Fruit fly (Drosophila melanogaster) whole organism, prepupa: ENCODE results near the gene bor.

Experiments
- Blimp-1 ChIP-seq: fragments of 200-800 bp; sonication (Bioruptor generic); optimal IDR thresholded peaks from 3 replicates; lab custom pipeline; 2017; ENCODE audit warnings: missing biosample characterization, missing genetic modification characterization, mild to moderate bottlenecking, moderate library complexity, missing genetic modification reagents
- CG10631 ChIP-seq: fragments of 200-800 bp; sonication (Bioruptor generic); optimal IDR thresholded peaks from 2 replicates; lab custom pipeline; 2016; ENCODE audit warnings: missing biosample characterization, missing genetic modification characterization
- CG10669 ChIP-seq: fragments of 200-800 bp; sonication (Bioruptor generic); optimal IDR thresholded peaks from 3 replicates; lab custom pipeline; 2018; ENCODE audit warnings: missing biosample characterization, mild to moderate bottlenecking, missing genetic modification characterization, moderate library complexity
- CG11762 ChIP-seq: fragments of 200-800 bp; sonication (Bioruptor generic); optimal IDR thresholded peaks from 3 replicates; lab custom pipeline; 2016; ENCODE audit warnings: missing biosample characterization, missing genetic modification characterization; ENCODE audit not compliant: insufficient read depth
- CG11902 ChIP-seq: fragments of 200-800 bp; sonication (Bioruptor generic); optimal IDR thresholded peaks from 3 replicates; lab custom pipeline; 2016; ENCODE audit warnings: missing biosample characterization, missing genetic modification characterization
- CG1621 ChIP-seq: fragments of 200-800 bp; sonication (Bioruptor generic); optimal IDR thresholded peaks from 3 replicates; lab custom pipeline; 2018; ENCODE audit warnings: missing biosample characterization, mild to moderate bottlenecking, missing genetic modification characterization
- CG16779 ChIP-seq: fragments of 200-800 bp; sonication (Bioruptor generic); optimal IDR thresholded peaks from 3 replicates; lab custom pipeline; 2017; ENCODE audit warnings: missing biosample characterization, mild to moderate bottlenecking, missing genetic modification characterization
- CG3032 ChIP-seq: fragments of 200-800 bp; optimal IDR thresholded peaks from 2 replicates; lab custom pipeline; 2019; ENCODE audit warnings: missing biosample characterization, mild to moderate bottlenecking, missing genetic modification characterization, moderate library complexity
- CG32006 ChIP-seq: fragments of 200-800 bp; sonication (Bioruptor generic); optimal IDR thresholded peaks from 3 replicates; lab custom pipeline; 2017; ENCODE audit warnings: missing biosample characterization, mild to moderate bottlenecking, missing genetic modification characterization
- CG34406 ChIP-seq: fragments of 200-800 bp; sonication (Bioruptor generic); optimal IDR thresholded peaks from 3 replicates; lab custom pipeline; 2016; ENCODE audit warnings: missing biosample characterization, missing genetic modification characterization
- CG4318 ChIP-seq: fragments of 200-800 bp; sonication (Bioruptor generic); optimal IDR thresholded peaks from 3 replicates; lab custom pipeline; 2017; ENCODE audit warnings: missing biosample characterization, mild to moderate bottlenecking, missing genetic modification characterization
- CG6163 ChIP-seq: fragments of 200-800 bp; sonication (Bioruptor generic); IDR thresholded peaks from 3 replicates; pipeline ENCODE4 v1.3.6; 2022; ENCODE audit warnings: missing biosample characterization, missing genetic modification characterization
- CG6276 ChIP-seq: fragments of 200-800 bp; sonication (Bioruptor generic); optimal IDR thresholded peaks from 2 replicates; lab custom pipeline; 2017; ENCODE audit warnings: missing biosample characterization, mild to moderate bottlenecking, missing genetic modification characterization
- CG6792 ChIP-seq: fragments of 200-800 bp; sonication (Bioruptor generic); optimal IDR thresholded peaks from 3 replicates; lab custom pipeline; 2016; ENCODE audit warnings: missing biosample characterization, missing genetic modification characterization
- CG6808 ChIP-seq: fragments of 200-800 bp; sonication (Bioruptor generic); optimal IDR thresholded peaks from 3 replicates; lab custom pipeline; 2017; ENCODE audit warnings: missing biosample characterization, missing genetic modification characterization, mild to moderate bottlenecking, moderate library complexity, missing genetic modification reagents
- CG6854 ChIP-seq: fragments of 200-800 bp; sonication (Bioruptor generic); optimal IDR thresholded peaks from 2 replicates; lab custom pipeline; 2017; ENCODE audit warnings: missing biosample characterization, mild to moderate bottlenecking, missing genetic modification characterization
- CG8119 ChIP-seq: fragments of 200-800 bp; sonication (Bioruptor generic); IDR thresholded peaks from 3 replicates; pipeline ENCODE4 v1.3.6; 2022; ENCODE audit warnings: missing biosample characterization, missing genetic modification characterization
- CG8319 ChIP-seq: fragments of 200-800 bp; sonication (Bioruptor generic); optimal IDR thresholded peaks from 3 replicates; lab custom pipeline; 2016; ENCODE audit warnings: missing biosample characterization, missing genetic modification characterization
- CG8632 ChIP-seq: fragments of 200-800 bp; sonication (Bioruptor generic); optimal IDR thresholded peaks from 3 replicates; lab custom pipeline; 2016; ENCODE audit warnings: missing biosample characterization, missing genetic modification characterization
- CG9139 ChIP-seq: fragments of 200-800 bp; sonication (Bioruptor generic); optimal IDR thresholded peaks from 3 replicates; lab custom pipeline; 2017; ENCODE audit warnings: missing biosample characterization, mild to moderate bottlenecking, missing genetic modification characterization
- Eip75B ChIP-seq: fragments of 200-800 bp; sonication (Bioruptor generic); optimal IDR thresholded peaks from 3 replicates; lab custom pipeline; 2016; ENCODE audit warnings: missing biosample characterization, missing genetic modification characterization
- Eip78C ChIP-seq: fragments of 200-800 bp; sonication (Bioruptor generic); peaks from one replicate; lab custom pipeline; 2016; ENCODE audit warnings: missing biosample characterization, missing genetic modification characterization
- Eip93F ChIP-seq: fragments of 200-800 bp; sonication (Bioruptor generic); optimal IDR thresholded peaks from 2 replicates; lab custom pipeline; 2016; ENCODE audit warnings: missing biosample characterization, mild to moderate bottlenecking, missing genetic modification characterization
- Gug ChIP-seq: fragments of 200-800 bp; sonication (Bioruptor generic); IDR thresholded peaks from 2 replicates; pipeline ENCODE4 v1.3.6; 2022; ENCODE audit warnings: missing biosample characterization, missing genetic modification characterization
- Hr38 ChIP-seq: sonication (Bioruptor generic); optimal IDR thresholded peaks from 2 replicates; lab custom pipeline; 2016; ENCODE audit warnings: missing biosample characterization, missing genetic modification characterization
- Hr39 ChIP-seq: fragments of 200-800 bp; sonication (Bioruptor generic); optimal IDR thresholded peaks from 2 replicates; lab custom pipeline; 2016; ENCODE audit warnings: missing biosample characterization, missing genetic modification characterization
- Met ChIP-seq: fragments of 200-800 bp; sonication (Bioruptor generic); optimal IDR thresholded peaks from 3 replicates; lab custom pipeline; 2016; ENCODE audit warnings: missing biosample characterization, missing genetic modification characterization
- OdsH ChIP-seq: fragments of 200-800 bp; sonication (Bioruptor generic); optimal IDR thresholded peaks from 3 replicates; lab custom pipeline; 2016; ENCODE audit warnings: missing biosample characterization, missing genetic modification characterization
- Smox ChIP-seq: fragments of 200-800 bp; sonication (Bioruptor generic); optimal IDR thresholded peaks from 3 replicates; lab custom pipeline; 2016; ENCODE audit warnings: missing biosample characterization, missing genetic modification characterization
- achi ChIP-seq: fragments of 200-800 bp; sonication (Bioruptor generic); optimal IDR thresholded peaks from 3 replicates; lab custom pipeline; 2016; ENCODE audit warnings: missing biosample characterization, missing genetic modification characterization
- acj6 ChIP-seq: fragments of 200-800 bp; sonication (Bioruptor generic); optimal IDR thresholded peaks from 3 replicates; lab custom pipeline; 2016; ENCODE audit warnings: missing biosample characterization, missing genetic modification characterization
- dsx ChIP-seq: fragments of 200-800 bp; optimal IDR thresholded peaks from 3 replicates; lab custom pipeline; 2019; ENCODE audit warnings: missing biosample characterization, mild to moderate bottlenecking, missing genetic modification characterization, moderate library complexity; ENCODE audit not compliant: poor library complexity, severe bottlenecking
- esn ChIP-seq: fragments of 200-800 bp; sonication (Bioruptor generic); optimal IDR thresholded peaks from 2 replicates; lab custom pipeline; 2016; ENCODE audit warnings: missing biosample characterization, mild to moderate bottlenecking, missing genetic modification characterization, moderate library complexity
- fd85E ChIP-seq: fragments of 200-800 bp; sonication (Bioruptor generic); optimal IDR thresholded peaks from 3 replicates; lab custom pipeline; 2016; ENCODE audit warnings: missing biosample characterization, missing genetic modification characterization
- fkh ChIP-seq: fragments of 200-800 bp; sonication (Bioruptor generic); optimal IDR thresholded peaks from 3 replicates; lab custom pipeline; 2017; ENCODE audit warnings: missing biosample characterization, mild to moderate bottlenecking, missing genetic modification characterization, moderate library complexity
- lz ChIP-seq: fragments of 200-800 bp; sonication (Bioruptor generic); optimal IDR thresholded peaks from 3 replicates; lab custom pipeline; 2016; ENCODE audit warnings: missing biosample characterization, missing genetic modification characterization
- net ChIP-seq: fragments of 200-800 bp; sonication (Bioruptor generic); optimal IDR thresholded peaks from 3 replicates; lab custom pipeline; 2016; ENCODE audit warnings: missing biosample characterization, missing genetic modification characterization
- pdm3 ChIP-seq: fragments of 200-800 bp; sonication (Bioruptor generic); optimal IDR thresholded peaks from 3 replicates; lab custom pipeline; 2016; ENCODE audit warnings: missing biosample characterization, missing genetic modification characterization
- ss ChIP-seq, 2 experiments: fragments of 200-800 bp; sonication (Bioruptor generic); optimal IDR thresholded peaks; 2 replicates in 1 of 2; 3 replicates in 1 of 2; lab custom pipeline; 2017 to 2018; ENCODE audit warnings: mild to moderate bottlenecking in 2 of 2, missing biosample characterization in 2 of 2, missing genetic modification characterization in 2 of 2, moderate library complexity in 1 of 2
- svp ChIP-seq: fragments of 200-800 bp; sonication (Bioruptor generic); peaks from one replicate; lab custom pipeline; 2016; ENCODE audit warnings: missing biosample characterization, missing genetic modification characterization
- topi ChIP-seq: fragments of 200-800 bp; sonication (Bioruptor generic); optimal IDR thresholded peaks from 3 replicates; lab custom pipeline; 2016; ENCODE audit warnings: missing biosample characterization, missing genetic modification characterization
- vri ChIP-seq: fragments of 200-800 bp; sonication (Bioruptor generic); optimal IDR thresholded peaks from 3 replicates; lab custom pipeline; 2016; ENCODE audit warnings: missing biosample characterization, mild to moderate bottlenecking, missing genetic modification characterization

bor gene

DNA sequence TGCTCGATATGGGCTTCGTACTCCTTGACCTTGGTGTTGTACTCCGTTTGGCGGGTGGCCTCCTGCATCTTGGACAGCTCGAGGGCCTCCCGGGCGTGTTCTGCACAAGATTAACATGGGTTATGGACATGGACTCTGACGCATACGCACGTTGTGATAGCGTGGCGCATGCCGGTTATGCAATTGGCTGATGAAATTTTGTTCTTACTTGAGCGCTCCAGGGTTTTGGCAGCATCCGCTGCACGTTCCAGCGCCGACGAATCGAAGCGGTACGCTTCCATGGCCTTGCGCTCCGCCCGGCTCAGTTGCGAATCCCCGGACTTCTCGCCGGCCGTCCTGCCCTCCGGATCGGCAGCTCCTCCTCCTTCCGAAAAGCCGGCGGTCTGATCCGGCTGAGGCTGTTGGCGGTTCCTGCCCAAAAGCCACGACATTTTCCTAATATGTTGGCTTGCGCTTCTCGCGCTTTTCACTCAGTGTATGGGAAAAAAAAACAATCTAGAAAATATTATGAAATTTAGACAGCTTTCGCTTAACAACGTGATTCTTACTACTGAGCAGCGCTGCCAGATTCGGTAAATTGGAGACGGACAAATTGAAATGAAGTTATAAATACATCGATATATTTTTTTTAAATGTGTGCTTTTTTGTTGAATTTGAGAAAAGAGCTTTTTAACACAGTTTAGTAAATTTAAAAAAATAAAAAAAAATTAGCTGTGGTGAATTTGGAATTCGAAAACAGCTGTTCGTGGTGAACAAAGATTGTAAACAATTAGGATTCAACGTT lies at the start of gene bor, which contains the start of gene asun:
TSS of gene bor (minus strand) at position 594 of the 784 bp plus-strand sequence.
TSS of gene asun (plus strand) at position 750 of the 784 bp plus-strand sequence.
- TF ChIP-seq Eip78C (GFP tag; lab: Kevin White, UChicago), result no peak
- no peak for TF ChIP-seq fkh (GFP tag; lab: Kevin White, UChicago)
- no peak for TF ChIP-seq Met (GFP tag; lab: Kevin White, UChicago)
- no peak for TF ChIP-seq lz (GFP tag; lab: Kevin White, UChicago)
- TF ChIP-seq vri, result peak; percentile 92
- TF ChIP-seq acj6, result no peak
- TF ChIP-seq esn (GFP tag; lab: Kevin White, UChicago), result peak; percentile 57
- no peak for TF ChIP-seq CG16779 (tag; lab: Kevin White, UChicago)
- TF ChIP-seq Gug (GFP tag; lab: Robert Waterston, UW), result no peak
- peak; percentile 32 for TF ChIP-seq CG1621
- no peak for TF ChIP-seq Blimp-1 (GFP tag; lab: Kevin White, UChicago)
- no peak for TF ChIP-seq CG11902 (GFP tag; lab: Kevin White, UChicago)
- no peak for TF ChIP-seq ss (GFP tag; optimal IDR thresholded peaks at IDR 0.05; lab: Kevin White, UChicago)
- TF ChIP-seq CG10631 (GFP tag; lab: Kevin White, UChicago), result no peak
- no peak for TF ChIP-seq CG3032 (tag; lab: Kevin White, UChicago)
- TF ChIP-seq fd85E (GFP tag; lab: Kevin White, UChicago), result no peak
- no peak for TF ChIP-seq CG6792 (GFP tag; lab: Kevin White, UChicago)
- TF ChIP-seq achi (GFP tag; lab: Kevin White, UChicago), result no peak
- no peak for TF ChIP-seq CG10669
- peak; percentile 24; the same call in 1 of the 3 replicates for TF ChIP-seq CG6163
- TF ChIP-seq CG32006 (GFP tag; lab: Kevin White, UChicago), result no peak
- no peak for TF ChIP-seq OdsH (GFP tag; lab: Kevin White, UChicago)
- no peak for TF ChIP-seq CG9139 (GFP tag; lab: Kevin White, UChicago)
- no peak for TF ChIP-seq CG11762 (GFP tag; lab: Kevin White, UChicago)
- peak; percentile 31; the same call in 1 of the 3 replicates for TF ChIP-seq CG8119 (GFP tag; lab: Robert Waterston, UW)
- no peak for TF ChIP-seq CG6854 (GFP tag; lab: Kevin White, UChicago)
- TF ChIP-seq, all 60 proteins: peak for 5

DNA sequence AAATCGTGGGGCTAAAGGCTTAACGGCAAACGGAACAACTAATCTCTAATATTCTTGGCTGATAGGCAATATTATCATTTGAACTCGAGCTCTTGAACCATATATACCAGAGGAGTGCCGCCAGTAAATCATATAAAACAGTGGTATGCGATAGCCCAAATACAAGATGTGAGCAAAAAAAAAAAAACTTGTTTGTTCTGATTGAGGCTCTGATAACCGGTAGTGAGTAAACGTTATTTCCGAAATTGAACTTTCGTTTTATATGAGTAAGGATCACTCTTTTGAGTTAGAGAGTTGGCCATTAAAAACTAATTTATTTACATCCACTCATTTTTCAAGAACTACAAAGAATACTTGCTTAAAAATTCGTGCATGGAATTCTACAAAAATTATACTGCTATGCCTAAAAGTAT lies 46.2 kb upstream of the bor start:
- no peak for TF ChIP-seq CG6808 (GFP tag; lab: Kevin White, UChicago)
- TF ChIP-seq dsx, result no peak
- TF ChIP-seq esn (GFP tag; lab: Kevin White, UChicago), result no peak
- no peak for TF ChIP-seq fkh (GFP tag; lab: Kevin White, UChicago)
- TF ChIP-seq CG4318 (GFP tag; lab: Kevin White, UChicago), result no peak
- TF ChIP-seq CG11762 (GFP tag; lab: Kevin White, UChicago), result no peak
- TF ChIP-seq CG10631 (GFP tag; lab: Kevin White, UChicago), result no peak

DNA sequence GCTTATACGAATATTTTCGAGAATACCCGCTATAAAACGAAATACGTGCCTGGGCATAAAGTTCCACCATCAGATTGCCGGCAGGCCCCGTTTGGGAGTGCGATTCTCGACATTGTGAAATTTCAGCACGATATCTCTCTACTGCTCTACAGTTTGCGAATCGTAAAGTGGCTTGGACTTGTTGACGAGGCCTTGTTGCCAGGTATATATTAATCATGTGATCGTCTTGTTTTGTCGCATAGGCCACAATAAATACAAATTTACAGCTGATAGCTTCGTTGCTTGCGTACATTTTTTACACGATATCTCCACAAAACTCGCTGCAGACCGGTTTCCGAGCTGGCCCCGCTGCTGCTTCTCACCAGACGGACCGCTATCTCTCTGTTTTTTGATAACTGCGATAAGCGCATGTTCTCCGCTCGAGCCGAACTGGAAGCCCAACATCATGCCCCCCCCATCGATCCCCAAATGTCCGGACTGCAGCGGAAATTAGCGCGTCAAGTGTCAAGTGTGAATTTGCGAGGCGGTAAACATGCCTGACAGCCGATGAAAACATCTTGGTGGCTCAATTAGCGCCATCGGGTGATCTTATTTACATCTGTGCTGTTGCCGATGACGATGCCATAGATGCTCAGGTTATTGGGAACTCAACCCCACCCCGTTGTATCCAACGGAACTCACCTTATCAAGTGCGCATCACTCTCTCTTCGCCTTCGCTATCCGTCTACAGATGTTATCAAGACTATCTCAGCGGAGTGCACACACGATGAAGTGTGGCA lies 45.6 kb upstream of the bor start:
- TF ChIP-seq Blimp-1 (GFP tag; lab: Kevin White, UChicago) (no peak), Met (GFP tag; lab: Kevin White, UChicago) (peak; percentile 48), CG34406 (no peak), CG8119 (GFP tag; lab: Robert Waterston, UW) (0 out of 3 replicates have a peak, but pooled peaks have one; percentile 42), vri (peak; percentile 17), net (GFP tag; lab: Kevin White, UChicago) (peak; percentile 10), pdm3 (GFP tag; lab: Kevin White, UChicago) (no peak), CG6854 (GFP tag; lab: Kevin White, UChicago) (peak; percentile 61), CG1621 (no peak), CG8319 (GFP tag; lab: Kevin White, UChicago) (peak; percentile 31), Eip93F (GFP tag; lab: Kevin White, UChicago) (no peak), acj6 (no peak), CG32006 (GFP tag; lab: Kevin White, UChicago) (no peak), Eip75B (GFP tag; lab: Kevin White, UChicago) (peak; percentile 11), esn (GFP tag; lab: Kevin White, UChicago) (peak; percentile 45), OdsH (GFP tag; lab: Kevin White, UChicago) (no peak), svp (GFP tag; lab: Kevin White, UChicago) (peak; percentile 94), Hr39 (GFP tag; lab: Kevin White, UChicago) (peak; percentile 22), CG4318 (GFP tag; lab: Kevin White, UChicago) (no peak), CG8632 (GFP tag; lab: Kevin White, UChicago) (no peak), CG6276 (GFP tag; lab: Kevin White, UChicago) (no peak), CG11762 (GFP tag; lab: Kevin White, UChicago) (no peak), Smox (GFP tag; lab: Kevin White, UChicago) (no peak), CG10631 (GFP tag; lab: Kevin White, UChicago) (no peak), topi (GFP tag; lab: Kevin White, UChicago) (peak; percentile 11), Hr38 (no peak)
